Worm (Caenorhabditis elegans): ENCODE measurements around the gene T25B9.9.

The T25B9.9 gene

ce11 chrIV:10786731-10787130 is 17.3 kb downstream of the T25B9.9 start, which contains the start of gene srd-7:
srd-7 (minus strand) TSS chrIV:10786831.
- TF ChIP-seq fkh-2 (tag; optimal IDR thresholded peaks at IDR 0.05), result no peak
- no peak for TF ChIP-seq lsy-12 (tag; optimal IDR thresholded peaks at IDR 0.05)
- TF ChIP-seq lin-15B (tag; optimal IDR thresholded peaks at IDR 0.05), result no peak
- no peak for TF ChIP-seq mml-1 (tag; optimal IDR thresholded peaks at IDR 0.05)
- no peak for TF ChIP-seq ceh-28 (tag; optimal IDR thresholded peaks at IDR 0.05)
- no peak for TF ChIP-seq elt-3 (tag; optimal IDR thresholded peaks at IDR 0.05)
- no peak for TF ChIP-seq unc-39 (tag; optimal IDR thresholded peaks at IDR 0.05)
- TF ChIP-seq skn-1 (tag; optimal IDR thresholded peaks at IDR 0.05), result no peak
- no peak for TF ChIP-seq pha-4 (tag; optimal IDR thresholded peaks at IDR 0.05)
- no peak for TF ChIP-seq nhr-11 (tag; optimal IDR thresholded peaks at IDR 0.05)

- TF ChIP-seq nhr-25 (tag; optimal IDR thresholded peaks at IDR 0.05) (peak; percentile 31), nfya-1 (tag; optimal IDR thresholded peaks at IDR 0.05; ENCODE audit: insufficient read depth) (no peak), pqm-1 (tag; optimal IDR thresholded peaks at IDR 0.05) (no peak)
These were observed 20.9 kb downstream of the T25B9.9 start, which contains the start of gene pept-2 for ce11 chrIV:10790353-10790752. pept-2 (plus strand) TSS chrIV:10790653.

ce11 chrIV:10795678-10796077 is 26.2 kb downstream of the T25B9.9 start:
- no peak for TF ChIP-seq snpc-4 (tag; optimal IDR thresholded peaks at IDR 0.05)
- TF ChIP-seq ceh-28 (tag; optimal IDR thresholded peaks at IDR 0.05), result no peak
- no peak for TF ChIP-seq unc-39 (tag; optimal IDR thresholded peaks at IDR 0.05)
- TF ChIP-seq elt-2 (tag; optimal IDR thresholded peaks at IDR 0.05), result peak; percentile 76
- TF ChIP-seq pqm-1 (tag; optimal IDR thresholded peaks at IDR 0.05), result peak; percentile 41
- TF ChIP-seq nhr-77 (tag; optimal IDR thresholded peaks at IDR 0.05), result no peak
- no peak for TF ChIP-seq aly-2 (tag; optimal IDR thresholded peaks at IDR 0.05)
- peak; percentile 77 for TF ChIP-seq pha-4 (tag; optimal IDR thresholded peaks at IDR 0.05)
- no peak for TF ChIP-seq ztf-4 (tag; optimal IDR thresholded peaks at IDR 0.05)
- no peak for TF ChIP-seq nhr-11 (tag; optimal IDR thresholded peaks at IDR 0.05)
- no peak for TF ChIP-seq nhr-76 (tag; optimal IDR thresholded peaks at IDR 0.05)
- TF ChIP-seq ceh-9 (tag; optimal IDR thresholded peaks at IDR 0.05), result no peak
- TF ChIP-seq egl-27 (tag; optimal IDR thresholded peaks at IDR 0.05), result no peak
- TF ChIP-seq skn-1 (tag; optimal IDR thresholded peaks at IDR 0.05), result no peak
- no peak for TF ChIP-seq nhr-25 (tag; optimal IDR thresholded peaks at IDR 0.05)
- no peak for TF ChIP-seq sea-2 (GFP tag; optimal IDR thresholded peaks at IDR 0.05)
- no peak for TF ChIP-seq nfya-1 (tag; optimal IDR thresholded peaks at IDR 0.05; ENCODE audit: insufficient read depth)
- TF ChIP-seq daf-12 (tag; optimal IDR thresholded peaks at IDR 0.05), result no peak
- TF ChIP-seq mdl-1 (tag; optimal IDR thresholded peaks at IDR 0.05), result no peak
- no peak for TF ChIP-seq jun-1 (tag; optimal IDR thresholded peaks at IDR 0.05)
- no peak for TF ChIP-seq tbx-2 (tag; optimal IDR thresholded peaks at IDR 0.05)

- TF ChIP-seq hmg-11 (tag; optimal IDR thresholded peaks at IDR 0.05) (no peak), elt-2 (tag; optimal IDR thresholded peaks at IDR 0.05) (peak; percentile 78), pqm-1 (tag; optimal IDR thresholded peaks at IDR 0.05) (peak; percentile 56)
These were observed 27.3 kb downstream of the T25B9.9 start for ce11 chrIV:10796707-10797106.

- TF ChIP-seq daf-12 (tag; optimal IDR thresholded peaks at IDR 0.05) (no peak), nhr-67 (tag; optimal IDR thresholded peaks at IDR 0.05) (no peak), nhr-23 (tag; optimal IDR thresholded peaks at IDR 0.05) (no peak), elt-2 (tag; optimal IDR thresholded peaks at IDR 0.05) (peak; percentile 40), lsy-12 (tag; optimal IDR thresholded peaks at IDR 0.05) (no peak), pqm-1 (tag; optimal IDR thresholded peaks at IDR 0.05) (peak; percentile 30)
These were observed 29.2 kb downstream of the T25B9.9 start for ce11 chrIV:10798604-10799003.

- TF ChIP-seq tbx-2 (tag; optimal IDR thresholded peaks at IDR 0.05) (no peak), zag-1 (tag; optimal IDR thresholded peaks at IDR 0.05) (no peak), ztf-11 (tag; optimal IDR thresholded peaks at IDR 0.05) (no peak), nhr-23 (tag; optimal IDR thresholded peaks at IDR 0.05) (no peak), nhr-77 (tag; optimal IDR thresholded peaks at IDR 0.05) (no peak), elt-2 (tag; optimal IDR thresholded peaks at IDR 0.05) (no peak), nhr-43 (tag; optimal IDR thresholded peaks at IDR 0.05; ENCODE audit: poor library complexity, severe bottlenecking) (no peak), ZK546.5 (tag; optimal IDR thresholded peaks at IDR 0.05) (no peak), skn-1 (tag; optimal IDR thresholded peaks at IDR 0.05) (no peak), lsy-12 (tag; optimal IDR thresholded peaks at IDR 0.05) (no peak), egl-5 (tag; optimal IDR thresholded peaks at IDR 0.05) (no peak), unc-39 (tag; optimal IDR thresholded peaks at IDR 0.05) (no peak), mml-1 (tag; optimal IDR thresholded peaks at IDR 0.05) (no peak)
These were observed 29.9 kb downstream of the T25B9.9 start, which contains the start of gene zipt-2.1 for ce11 chrIV:10799354-10799753. zipt-2.1 (plus strand) TSS chrIV:10799654.

Measured in whole organism, L3 larva.